Fruit fly (Drosophila melanogaster): ENCODE data around the gene Fhos.

Fhos gene

dm6 chr3L:8751262-8751661 lies 2.2 kb upstream of the Fhos start (continued):
- TF ChIP-seq CG7271 (tag; optimal IDR thresholded peaks at IDR 0.05) = no peak
- TF ChIP-seq Scr (GFP tag; IDR thresholded peaks at IDR 0.05; ENCODE audit: partially characterized antibody) = no peak
- peak; percentile 71 for TF ChIP-seq Blimp-1 (GFP tag; optimal IDR thresholded peaks at IDR 0.05)
- TF ChIP-seq Hmr (GFP tag; optimal IDR thresholded peaks at IDR 0.05) = no peak
- no peak for TF ChIP-seq wdn (GFP tag; IDR thresholded peaks at IDR 0.05)
- TF ChIP-seq br (optimal IDR thresholded peaks at IDR 0.05) = no peak
- TF ChIP-seq chm (GFP tag; IDR thresholded peaks at IDR 0.05) = no peak
- TF ChIP-seq CG4730 (GFP tag; IDR thresholded peaks at IDR 0.05) = peak; percentile 30; the same call in 1 of the 2 replicates
- TF ChIP-seq bcd (GFP tag; optimal IDR thresholded peaks at IDR 0.05) = peak; percentile 26
- TF ChIP-seq Oaz (GFP tag; IDR thresholded peaks at IDR 0.05) = no peak
- TF ChIP-seq cwo (GFP tag; optimal IDR thresholded peaks at IDR 0.05) = no peak
- no peak for TF ChIP-seq CG12104 (GFP tag; optimal IDR thresholded peaks at IDR 0.05)
- no peak for TF ChIP-seq ranshi (GFP tag; IDR thresholded peaks at IDR 0.05)
- peak in 1 of 2 experiments; percentile 71 for TF ChIP-seq Hr51 (GFP tag; optimal IDR thresholded peaks at IDR 0.05)
- TF ChIP-seq E2f2 (GFP tag; IDR thresholded peaks at IDR 0.05) = 0 out of 2 replicates have a peak, but pooled peaks have one; percentile 13
- peak; percentile 47 for TF ChIP-seq CG4707 (GFP tag; optimal IDR thresholded peaks at IDR 0.05)
- no peak for TF ChIP-seq Aef1 (GFP tag; IDR thresholded peaks at IDR 0.05)
- no peak for TF ChIP-seq CG33557 (GFP tag; optimal IDR thresholded peaks at IDR 0.05)
- TF ChIP-seq gcm2 (GFP tag; optimal IDR thresholded peaks at IDR 0.05) = no peak
- peak; percentile 74; the same call in 2 of the 3 replicates for TF ChIP-seq otp (GFP tag; IDR thresholded peaks at IDR 0.05)
- TF ChIP-seq nerfin-1 (tag; optimal IDR thresholded peaks at IDR 0.05) = no peak
- TF ChIP-seq CG10321 (GFP tag; IDR thresholded peaks at IDR 0.05) = no peak
- no peak for TF ChIP-seq CrebB (tag; optimal IDR thresholded peaks at IDR 0.05)
- no peak for TF ChIP-seq usp (GFP tag; optimal IDR thresholded peaks at IDR 0.05)
- TF ChIP-seq CG7928 (GFP tag; optimal IDR thresholded peaks at IDR 0.05) = no peak
- no peak for TF ChIP-seq pzg (GFP tag; optimal IDR thresholded peaks at IDR 0.05)
- no peak for TF ChIP-seq CG16815 (GFP tag; optimal IDR thresholded peaks at IDR 0.05)
- TF ChIP-seq sens-2 (GFP tag; IDR thresholded peaks at IDR 0.05) = peak; percentile 49; the same call in 1 of the 2 replicates
- TF ChIP-seq insv (GFP tag; optimal IDR thresholded peaks at IDR 0.05) = no peak
- TF ChIP-seq Gug (GFP tag; IDR thresholded peaks at IDR 0.05) = 0 out of 4 replicates have a peak, but pooled peaks have one; percentile 48
- no peak for TF ChIP-seq CG3065 (GFP tag; optimal IDR thresholded peaks at IDR 0.05)
- TF ChIP-seq Max (GFP tag; optimal IDR thresholded peaks at IDR 0.05) = no peak
- peak; percentile 62 for TF ChIP-seq unpg (GFP tag; optimal IDR thresholded peaks at IDR 0.05)
- no peak for TF ChIP-seq CG16813 (GFP tag; IDR thresholded peaks at IDR 0.05; ENCODE audit: partially characterized antibody)
- 0 out of 2 replicates have a peak, but pooled peaks have one; percentile 23 for TF ChIP-seq CG14014 (GFP tag; IDR thresholded peaks at IDR 0.05)
- TF ChIP-seq mirr (GFP tag; optimal IDR thresholded peaks at IDR 0.05) = no peak
- no peak for TF ChIP-seq CG11696 (GFP tag; IDR thresholded peaks at IDR 0.05)
- peak; percentile 20 for TF ChIP-seq CG6654 (GFP tag; optimal IDR thresholded peaks at IDR 0.05)
- TF ChIP-seq emc (GFP tag; optimal IDR thresholded peaks at IDR 0.05) = no peak
- no peak for TF ChIP-seq cas (GFP tag; IDR thresholded peaks at IDR 0.05)
- peak; percentile 6 for TF ChIP-seq ems (GFP tag; optimal IDR thresholded peaks at IDR 0.05)
- TF ChIP-seq toy (GFP tag; IDR thresholded peaks at IDR 0.05) = no peak
- peak; percentile 44 for TF ChIP-seq ssp (GFP tag; IDR thresholded peaks at IDR 0.05)
- no peak for TF ChIP-seq prd (optimal IDR thresholded peaks at IDR 0.05)
- peak; percentile 48; the same call in 1 of the 3 replicates for TF ChIP-seq prd (GFP tag; IDR thresholded peaks at IDR 0.05)
- no peak for TF ChIP-seq nom (GFP tag; optimal IDR thresholded peaks at IDR 0.05)
- no peak for TF ChIP-seq kah (GFP tag; optimal IDR thresholded peaks at IDR 0.05)
- TF ChIP-seq CG8388 (GFP tag; optimal IDR thresholded peaks at IDR 0.05) = peak; percentile 72
- TF ChIP-seq abd-A (tag; optimal IDR thresholded peaks at IDR 0.05) = no peak
- no peak for TF ChIP-seq GATAe (GFP tag; conservative IDR thresholded peaks at IDR 0.05)
- peak; percentile 58 for TF ChIP-seq CG4820 (GFP tag; optimal IDR thresholded peaks at IDR 0.05)
- no peak for TF ChIP-seq CkIIα-i1 (GFP tag; IDR thresholded peaks at IDR 0.05)

Data from whole organism, embryonic.